Worm (Caenorhabditis elegans) whole organism, L2 larva: ENCODE measurements around the gene unc-85.
A peak's percentile ranks its signal among the peaks of the same experiment; 100 is the strongest.

ENCODE experiments used
- C34F6.9 ChIP-seq: fragments of 150-350 bp; optimal IDR thresholded peaks from 2 replicates; lab custom pipeline; 2014; ENCODE audit warnings: missing biosample characterization, missing genetic modification characterization
- F13H6.1 ChIP-seq: sonication (generic microtip); optimal IDR thresholded peaks from 2 replicates; lab custom pipeline; 2016; ENCODE audit warnings: missing genetic modification characterization, missing compliant biosample characterization
- R02D3.7 ChIP-seq: fragments of 150-350 bp; optimal IDR thresholded peaks from 2 replicates; lab custom pipeline; 2014; ENCODE audit warnings: missing biosample characterization, missing genetic modification characterization
- Y55F3AM.14 ChIP-seq: fragments of 200-800 bp; sonication (Bioruptor generic); optimal IDR thresholded peaks from 2 replicates; lab custom pipeline; 2018; ENCODE audit warnings: mild to moderate bottlenecking, missing genetic modification characterization, missing compliant biosample characterization
- ZK546.5 ChIP-seq: sonication (generic microtip); optimal IDR thresholded peaks from 2 replicates; lab custom pipeline; 2017; ENCODE audit warnings: missing biosample characterization, missing genetic modification characterization
- alr-1 ChIP-seq: fragments of 150-350 bp; optimal IDR thresholded peaks from 2 replicates; lab custom pipeline; 2014; ENCODE audit warnings: missing biosample characterization, missing genetic modification characterization
- ama-1 ChIP-seq: fragments of 150-350 bp; optimal IDR thresholded peaks from 2 replicates; lab custom pipeline; 2018; ENCODE audit warnings: inconsistent platforms
- blmp-1 ChIP-seq: sonication (generic microtip); optimal IDR thresholded peaks from 2 replicates; lab custom pipeline; 2017; ENCODE audit warnings: missing genetic modification characterization, mild to moderate bottlenecking, missing compliant biosample characterization, antibody characterized with exemption, moderate library complexity; ENCODE audit not compliant: insufficient read depth
- ceh-16 ChIP-seq: fragments of 150-350 bp; optimal IDR thresholded peaks from 2 replicates; lab custom pipeline; 2014; ENCODE audit warnings: missing biosample characterization, missing genetic modification characterization
- crh-2 ChIP-seq: sonication (generic microtip); optimal IDR thresholded peaks from 2 replicates; lab custom pipeline; 2017; ENCODE audit warnings: missing biosample characterization, missing genetic modification characterization
- dmd-4 ChIP-seq: sonication (generic microtip); optimal IDR thresholded peaks from 2 replicates; lab custom pipeline; 2017; ENCODE audit warnings: missing biosample characterization, missing genetic modification characterization
- egl-27 ChIP-seq: sonication (generic microtip); optimal IDR thresholded peaks from 3 replicates; lab custom pipeline; 2017; ENCODE audit warnings: missing biosample characterization, missing genetic modification reagents, missing genetic modification characterization
- elt-1 ChIP-seq: fragments of 150-350 bp; optimal IDR thresholded peaks from 2 replicates; lab custom pipeline; 2014; ENCODE audit warnings: missing biosample characterization, missing genetic modification characterization
- elt-3 ChIP-seq: sonication (generic microtip); optimal IDR thresholded peaks from 2 replicates; lab custom pipeline; 2017; ENCODE audit warnings: missing biosample characterization, missing genetic modification characterization
- fos-1 ChIP-seq: fragments of 150-350 bp; optimal IDR thresholded peaks from 2 replicates; lab custom pipeline; 2014; ENCODE audit warnings: missing biosample characterization, missing genetic modification characterization
- gmeb-1 ChIP-seq: fragments of 150-350 bp; optimal IDR thresholded peaks from 2 replicates; lab custom pipeline; 2014; ENCODE audit warnings: missing biosample characterization, missing genetic modification characterization
- lin-13 ChIP-seq: fragments of 150-350 bp; optimal IDR thresholded peaks from 2 replicates; lab custom pipeline; 2014; ENCODE audit warnings: missing biosample characterization, missing genetic modification reagents, missing genetic modification characterization
- lin-39 ChIP-seq: fragments of 150-350 bp; optimal IDR thresholded peaks from 2 replicates; lab custom pipeline; 2014; ENCODE audit warnings: missing biosample characterization, missing genetic modification reagents, missing genetic modification characterization
- lsy-2 ChIP-seq, 2 experiments: fragments of 150-350 bp in 1 of 2; sonication (generic microtip) in 1 of 2; optimal IDR thresholded peaks; 2 replicates each; lab custom pipeline; 2014 to 2017; ENCODE audit warnings: missing biosample characterization in 2 of 2, missing genetic modification characterization in 2 of 2
- mab-5 ChIP-seq: fragments of 150-350 bp; optimal IDR thresholded peaks from 2 replicates; lab custom pipeline; 2014; ENCODE audit warnings: missing biosample characterization, missing genetic modification characterization
- mbf-1 ChIP-seq: sonication (generic microtip); optimal IDR thresholded peaks from 2 replicates; lab custom pipeline; 2017; ENCODE audit warnings: missing biosample characterization, missing genetic modification characterization
- mdl-1 ChIP-seq, 2 experiments: fragments of 150-350 bp in 1 of 2; sonication (generic microtip) in 1 of 2; optimal IDR thresholded peaks; 2 replicates each; lab custom pipeline; 2017; ENCODE audit warnings: missing biosample characterization in 2 of 2, missing genetic modification characterization in 2 of 2
- nhr-10 ChIP-seq: sonication (generic microtip); optimal IDR thresholded peaks from 2 replicates; lab custom pipeline; 2017; ENCODE audit warnings: missing biosample characterization, missing genetic modification characterization
- nhr-12 ChIP-seq: fragments of 150-350 bp; optimal IDR thresholded peaks from 2 replicates; lab custom pipeline; 2014; ENCODE audit warnings: missing biosample characterization, missing genetic modification characterization
- nhr-129 ChIP-seq: fragments of 150-350 bp; optimal IDR thresholded peaks from 2 replicates; lab custom pipeline; 2014; ENCODE audit warnings: missing biosample characterization, missing genetic modification characterization
- nhr-21 ChIP-seq: fragments of 150-350 bp; optimal IDR thresholded peaks from 2 replicates; lab custom pipeline; 2014; ENCODE audit warnings: missing biosample characterization, missing genetic modification characterization
- nhr-237 ChIP-seq: fragments of 150-350 bp; optimal IDR thresholded peaks from 2 replicates; lab custom pipeline; 2014; ENCODE audit warnings: missing biosample characterization, missing genetic modification characterization
- nhr-25 ChIP-seq: fragments of 150-350 bp; sonication (generic microtip); optimal IDR thresholded peaks from 3 replicates; lab custom pipeline; 2014; ENCODE audit warnings: missing biosample characterization, missing genetic modification characterization
- nhr-6 ChIP-seq: fragments of 150-350 bp; optimal IDR thresholded peaks from 2 replicates; lab custom pipeline; 2014; ENCODE audit warnings: missing biosample characterization, missing genetic modification characterization
- nhr-77 ChIP-seq: fragments of 150-350 bp; optimal IDR thresholded peaks from 2 replicates; lab custom pipeline; 2014; ENCODE audit warnings: missing biosample characterization, missing genetic modification characterization
- peb-1 ChIP-seq: fragments of 150-350 bp; optimal IDR thresholded peaks from 2 replicates; lab custom pipeline; 2014; ENCODE audit warnings: missing biosample characterization, missing genetic modification characterization
- sem-4 ChIP-seq: fragments of 150-350 bp; optimal IDR thresholded peaks from 2 replicates; lab custom pipeline; 2014; ENCODE audit warnings: missing biosample characterization, missing genetic modification reagents, missing genetic modification characterization
- skn-1 ChIP-seq: sonication (generic microtip); optimal IDR thresholded peaks from 2 replicates; lab custom pipeline; 2017; ENCODE audit warnings: missing biosample characterization, missing genetic modification characterization
- sma-3 ChIP-seq: sonication (generic microtip); optimal IDR thresholded peaks from 2 replicates; lab custom pipeline; 2016; ENCODE audit warnings: missing genetic modification reagents, missing genetic modification characterization, missing compliant biosample characterization
- sma-9 ChIP-seq, 2 experiments: fragments of 150-350 bp in 1 of 2; sonication (generic microtip) in 1 of 2; optimal IDR thresholded peaks; 2 replicates each; lab custom pipeline; 2014 to 2016; ENCODE audit warnings: missing genetic modification characterization in 2 of 2, mild to moderate bottlenecking in 1 of 2, missing biosample characterization in 1 of 2, missing compliant biosample characterization in 1 of 2, missing genetic modification reagents in 1 of 2, moderate library complexity in 1 of 2
- snpc-4 ChIP-seq: fragments of 150-350 bp; optimal IDR thresholded peaks from 2 replicates; lab custom pipeline; 2014; ENCODE audit warnings: missing biosample characterization, missing genetic modification characterization
- unc-39 ChIP-seq: fragments of 150-350 bp; optimal IDR thresholded peaks from 2 replicates; lab custom pipeline; 2014; ENCODE audit warnings: missing biosample characterization, missing genetic modification characterization
- unc-55 ChIP-seq: fragments of 150-350 bp; sonication (generic microtip); optimal IDR thresholded peaks from 3 replicates; lab custom pipeline; 2014; ENCODE audit warnings: missing biosample characterization, missing genetic modification reagents, missing genetic modification characterization
- unc-62 ChIP-seq: fragments of 150-350 bp; optimal IDR thresholded peaks from 2 replicates; lab custom pipeline; 2014; ENCODE audit warnings: missing biosample characterization, missing genetic modification reagents, missing genetic modification characterization
- zag-1 ChIP-seq: fragments of 150-350 bp; optimal IDR thresholded peaks from 2 replicates; lab custom pipeline; 2014; ENCODE audit warnings: missing biosample characterization, missing genetic modification characterization
- ztf-1 ChIP-seq: fragments of 200-800 bp; sonication (Bioruptor generic); conservative IDR thresholded peaks from 2 replicates; pipeline ENCODE4 v1.3.6; 2022; ENCODE audit warnings: missing genetic modification characterization, missing compliant biosample characterization
- ztf-4 ChIP-seq: fragments of 150-350 bp; optimal IDR thresholded peaks from 2 replicates; lab custom pipeline; 2014; ENCODE audit warnings: missing biosample characterization, missing genetic modification characterization

The unc-85 gene

DNA sequence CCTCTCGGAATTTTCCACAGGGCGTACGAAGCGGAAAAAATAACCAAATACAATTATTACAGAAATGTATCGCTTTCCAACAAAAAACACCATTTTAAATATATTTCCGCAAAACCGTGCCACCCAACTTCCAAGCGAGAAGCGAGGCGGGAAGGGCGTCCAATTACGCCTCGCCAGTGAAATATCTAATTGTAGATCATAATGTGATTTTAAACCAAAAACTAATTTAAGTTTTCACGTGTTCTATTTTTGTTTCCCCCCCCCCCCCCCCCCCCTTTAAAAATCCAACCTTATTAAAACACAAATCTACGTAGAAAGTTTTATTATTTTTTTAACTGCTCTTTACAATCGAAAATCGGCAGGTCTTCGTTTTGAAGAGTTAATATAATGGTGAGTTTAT, 12.4 kb upstream of the unc-85 start, which contains the start of gene F10G7.12:
Gene F10G7.12 (plus strand): TSS at position 301 of the 400 bp plus-strand sequence.
- no peak for TF ChIP-seq lin-13 (GFP tag; lab: Kevin White, UChicago)
- TF ChIP-seq F13H6.1 (tag; lab: Kevin White, UChicago) = no peak
- TF ChIP-seq unc-55 (GFP tag; lab: Kevin White, UChicago) = no peak
- TF ChIP-seq skn-1 (tag; lab: Kevin White, UChicago) = no peak
- no peak for TF ChIP-seq sem-4
- no peak for TF ChIP-seq ama-1 (lab: Kevin White, UChicago)
- no peak for TF ChIP-seq ceh-16 (tag; lab: Kevin White, UChicago)
- TF ChIP-seq peb-1 = no peak
- no peak for TF ChIP-seq dmd-4 (tag; lab: Kevin White, UChicago)
- no peak for TF ChIP-seq mab-5
- TF ChIP-seq nhr-129 (tag; lab: Kevin White, UChicago) = no peak

DNA sequence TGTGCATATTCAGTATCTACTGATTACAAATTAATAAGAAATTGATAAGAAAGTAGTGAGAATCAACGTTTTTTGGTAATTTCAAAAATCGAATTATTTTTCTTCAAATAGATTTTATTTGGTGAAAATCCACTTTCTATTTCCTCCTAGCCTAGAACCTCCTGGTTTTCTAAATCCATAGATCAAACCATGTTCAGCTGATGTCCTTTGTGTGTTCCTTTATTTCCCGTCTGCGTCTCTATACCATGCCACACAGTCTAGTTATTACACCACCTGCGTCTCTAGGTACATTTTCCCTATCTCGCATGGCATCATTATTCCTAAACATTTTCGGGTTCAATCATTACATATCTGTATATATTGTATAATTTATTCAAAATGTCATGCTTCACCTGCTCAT, 8.7 kb upstream of the unc-85 start, which contains the start of gene F10G7.5:
Gene F10G7.5 (plus strand): TSS at position 286 of the 400 bp plus-strand sequence.
- TF ChIP-seq nhr-6 (tag; lab: Kevin White, UChicago) (no peak), unc-55 (GFP tag; lab: Kevin White, UChicago) (no peak), ZK546.5 (tag; lab: Kevin White, UChicago) (no peak), ztf-1 (no peak), ceh-16 (tag; lab: Kevin White, UChicago) (no peak), nhr-21 (no peak), peb-1 (no peak), ztf-4 (tag; lab: Kevin White, UChicago) (no peak), lin-39 (tag; lab: Kevin White, UChicago) (no peak), alr-1 (tag; lab: Kevin White, UChicago) (no peak), zag-1 (no peak), C34F6.9 (peak; percentile 42), egl-27 (no peak), F13H6.1 (tag; lab: Kevin White, UChicago) (peak; percentile 11), unc-39 (tag; lab: Kevin White, UChicago) (no peak), sem-4 (no peak), mdl-1 (tag; optimal IDR thresholded peaks at IDR 0.05; lab: Kevin White, UChicago) (peak in 1 of 2 experiments; percentile 8), elt-3 (no peak), unc-62 (GFP tag; lab: Kevin White, UChicago) (no peak), Y55F3AM.14 (GFP tag; lab: Kevin White, UChicago) (no peak), skn-1 (tag; lab: Kevin White, UChicago) (no peak), nhr-77 (tag; lab: Kevin White, UChicago) (no peak), lsy-2 (tag; optimal IDR thresholded peaks at IDR 0.05; lab: Kevin White, UChicago) (peak in 1 of 2 experiments; percentile 60), nhr-129 (tag; lab: Kevin White, UChicago) (no peak), blmp-1 (tag; lab: Kevin White, UChicago) (no peak), mab-5 (no peak), nhr-25 (tag; lab: Kevin White, UChicago) (no peak), gmeb-1 (tag; lab: Kevin White, UChicago) (no peak), nhr-237 (tag; lab: Kevin White, UChicago) (no peak), ama-1 (lab: Kevin White, UChicago) (no peak), R02D3.7 (no peak), nhr-12 (tag; lab: Kevin White, UChicago) (no peak), snpc-4 (tag; lab: Kevin White, UChicago) (no peak), mbf-1 (no peak), sma-3 (no peak), fos-1 (tag; lab: Kevin White, UChicago) (peak; percentile 49), crh-2 (peak; percentile 17), elt-1 (tag; lab: Kevin White, UChicago) (no peak), sma-9 (GFP tag; optimal IDR thresholded peaks at IDR 0.05; lab: Kevin White, UChicago) (peak; percentile 27), sma-9 (tag; optimal IDR thresholded peaks at IDR 0.05; lab: Kevin White, UChicago) (no peak), nhr-10 (tag; lab: Kevin White, UChicago) (no peak)

DNA sequence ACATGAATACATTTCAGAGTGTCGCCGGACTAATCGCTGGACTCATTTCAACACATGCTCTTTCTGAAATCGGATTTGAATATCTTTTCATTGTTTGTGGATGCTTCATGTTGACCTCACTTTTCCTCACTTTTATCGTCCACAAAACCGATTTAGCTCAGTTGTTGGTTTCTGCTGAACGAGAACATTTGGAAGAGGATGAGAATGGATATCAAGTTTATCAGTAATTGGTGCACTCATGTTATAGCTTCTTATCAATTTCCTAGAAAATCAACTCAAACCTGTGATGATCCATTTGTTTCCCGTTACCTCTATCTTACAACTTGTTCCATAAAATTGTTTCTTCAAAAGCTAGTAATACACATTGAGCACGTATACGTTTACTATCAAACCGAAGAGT, 5.8 kb upstream of the unc-85 start:
- peak; percentile 1 for TF ChIP-seq crh-2
- TF ChIP-seq nhr-237 (tag; lab: Kevin White, UChicago) = no peak
